Fruit fly (Drosophila melanogaster) whole organism, embryonic: ENCODE data around the gene Sema5c.

ENCODE experiments used
- Awh ChIP-seq: fragments of 200-800 bp; sonication (Bioruptor generic); IDR thresholded peaks from 2 replicates; pipeline ENCODE4, ENCODE4 v1.3.6; 2022; ENCODE audit warnings: missing biosample characterization, missing genetic modification characterization
- Bdp1 ChIP-seq: fragments of 200-800 bp; sonication (Bioruptor generic); optimal IDR thresholded peaks from 3 replicates; lab custom pipeline; 2016; ENCODE audit warnings: missing biosample characterization, missing genetic modification characterization
- CG10366 ChIP-seq: fragments of 200-800 bp; sonication (Bioruptor generic); IDR thresholded peaks from 2 replicates; pipeline ENCODE4 v1.3.6; 2022; ENCODE audit warnings: missing biosample characterization, missing genetic modification characterization
- CG11247 ChIP-seq: fragments of 200-800 bp; sonication (Bioruptor generic); IDR thresholded peaks from 2 replicates; pipeline ENCODE4 v1.3.6; 2022; ENCODE audit warnings: missing biosample characterization, missing genetic modification characterization
- CG12155 ChIP-seq: fragments of 200-800 bp; sonication (Bioruptor generic); optimal IDR thresholded peaks from 3 replicates; lab custom pipeline; 2016; ENCODE audit warnings: missing biosample characterization, missing genetic modification characterization
- CG12769 ChIP-seq: fragments of 200-800 bp; sonication (Bioruptor generic); optimal IDR thresholded peaks from 2 replicates; lab custom pipeline; 2019; ENCODE audit warnings: missing biosample characterization, mild to moderate bottlenecking, missing genetic modification characterization, moderate library complexity
- CG16779 ChIP-seq: fragments of 200-800 bp; sonication (Bioruptor generic); IDR thresholded peaks from 2 replicates; pipeline ENCODE4 v1.3.6; 2022; ENCODE audit warnings: missing biosample characterization, missing genetic modification characterization
- CG16813 ChIP-seq: fragments of 200-800 bp; sonication (Bioruptor generic); IDR thresholded peaks from 3 replicates; pipeline ENCODE4 v1.3.6; 2022; ENCODE audit warnings: missing biosample characterization, missing genetic modification characterization; ENCODE audit not compliant: partially characterized antibody
- CG17359 ChIP-seq: fragments of 200-800 bp; sonication (Bioruptor generic); optimal IDR thresholded peaks from 3 replicates; lab custom pipeline; 2018; ENCODE audit warnings: missing biosample characterization, mild to moderate bottlenecking, missing genetic modification characterization, moderate library complexity
- CG17829 ChIP-seq: fragments of 200-800 bp; optimal IDR thresholded peaks from 2 replicates; lab custom pipeline; 2019; ENCODE audit warnings: missing biosample characterization, mild to moderate bottlenecking, missing genetic modification characterization, moderate library complexity
- CG18011 ChIP-seq: fragments of 200-800 bp; sonication (Bioruptor generic); optimal IDR thresholded peaks from 2 replicates; lab custom pipeline; 2017; ENCODE audit warnings: missing biosample characterization, missing genetic modification characterization, mild to moderate bottlenecking, moderate library complexity, missing genotype
- CG30431 ChIP-seq: fragments of 200-800 bp; sonication (Bioruptor generic); optimal IDR thresholded peaks from 2 replicates; lab custom pipeline; 2017; ENCODE audit warnings: missing biosample characterization, missing genetic modification characterization
- CG32767 ChIP-seq: fragments of 200-800 bp; sonication (Bioruptor generic); IDR thresholded peaks from 2 replicates; pipeline ENCODE4 v1.3.6; 2022; ENCODE audit warnings: missing biosample characterization, missing genetic modification characterization
- CG3407 ChIP-seq: fragments of 200-800 bp; sonication (Bioruptor generic); optimal IDR thresholded peaks from 2 replicates; lab custom pipeline; 2018; ENCODE audit warnings: missing biosample characterization, mild to moderate bottlenecking, missing genetic modification characterization
- CG4360 ChIP-seq: fragments of 200-800 bp; sonication (Bioruptor generic); IDR thresholded peaks from 2 replicates; pipeline ENCODE4 v1.3.6; 2022; ENCODE audit warnings: missing biosample characterization, missing genetic modification characterization
- CG4730 ChIP-seq: fragments of 200-800 bp; sonication (Bioruptor generic); IDR thresholded peaks from 2 replicates; pipeline ENCODE4 v1.3.6; 2022; ENCODE audit warnings: missing biosample characterization, missing genetic modification characterization
- CG6272 ChIP-seq: fragments of 200-800 bp; sonication (Bioruptor generic); IDR thresholded peaks from 2 replicates; pipeline ENCODE4 v1.3.6; 2022; ENCODE audit warnings: missing biosample characterization, missing genetic modification characterization
- CG7928 ChIP-seq: fragments of 200-800 bp; sonication (Bioruptor generic); optimal IDR thresholded peaks from 2 replicates; lab custom pipeline; 2017; ENCODE audit warnings: missing biosample characterization, mild to moderate bottlenecking, missing genetic modification characterization
- CG8388 ChIP-seq: fragments of 200-800 bp; sonication (Bioruptor generic); optimal IDR thresholded peaks from 2 replicates; lab custom pipeline; 2019; ENCODE audit warnings: missing biosample characterization, mild to moderate bottlenecking, missing genetic modification characterization, moderate library complexity
- CG8478 ChIP-seq: fragments of >200 bp; optimal IDR thresholded peaks from 2 replicates; lab custom pipeline; 2018
- CG8765 ChIP-seq: fragments of 200-800 bp; sonication (Bioruptor generic); IDR thresholded peaks from 2 replicates; pipeline ENCODE4 v1.3.6; 2022; ENCODE audit warnings: missing biosample characterization, missing genetic modification characterization
- CG8944 ChIP-seq: fragments of 200-800 bp; sonication (Bioruptor generic); optimal IDR thresholded peaks from 3 replicates; lab custom pipeline; 2016; ENCODE audit warnings: missing biosample characterization, missing genetic modification characterization
- E2f2 ChIP-seq: fragments of 200-800 bp; sonication (Bioruptor generic); IDR thresholded peaks from 2 replicates; pipeline ENCODE4 v1.3.6; 2022; ENCODE audit warnings: missing biosample characterization, missing genetic modification characterization
- Fer1 ChIP-seq: fragments of 200-800 bp; sonication (Bioruptor generic); optimal IDR thresholded peaks from 2 replicates; lab custom pipeline; 2017; ENCODE audit warnings: missing biosample characterization, mild to moderate bottlenecking, missing genetic modification characterization
- GATAe ChIP-seq: fragments of 200-800 bp; sonication (Bioruptor generic); conservative IDR thresholded peaks from 2 replicates; pipeline ENCODE4 v1.3.6; 2022; ENCODE audit warnings: missing biosample characterization, missing genetic modification characterization
- Hmr ChIP-seq: fragments of 200-800 bp; sonication (Bioruptor generic); optimal IDR thresholded peaks from 3 replicates; lab custom pipeline; 2017; ENCODE audit warnings: mild to moderate bottlenecking, missing biosample characterization, missing genetic modification reagents, missing genetic modification characterization
- MBD-R2 ChIP-seq: fragments of 200-800 bp; sonication (Bioruptor generic); IDR thresholded peaks from 2 replicates; pipeline ENCODE4 v1.3.6; 2022; ENCODE audit warnings: missing biosample characterization, missing genetic modification characterization
- Sox100B ChIP-seq: fragments of 200-800 bp; sonication (Bioruptor generic); optimal IDR thresholded peaks from 3 replicates; lab custom pipeline; 2018; ENCODE audit warnings: missing biosample characterization, mild to moderate bottlenecking, missing genetic modification characterization
- ara ChIP-seq: fragments of 200-800 bp; sonication (Bioruptor generic); IDR thresholded peaks from 2 replicates; pipeline ENCODE4 v1.3.6; 2022; ENCODE audit warnings: missing biosample characterization, missing genetic modification characterization
- az2 ChIP-seq: fragments of 200-800 bp; sonication (Bioruptor generic); optimal IDR thresholded peaks from 3 replicates; lab custom pipeline; 2016; ENCODE audit warnings: missing biosample characterization, missing genetic modification characterization
- bcd ChIP-seq: fragments of 200-800 bp; sonication (Bioruptor generic); optimal IDR thresholded peaks from 2 replicates; lab custom pipeline; 2017; ENCODE audit warnings: missing biosample characterization, mild to moderate bottlenecking, missing genetic modification characterization
- crc ChIP-seq: fragments of 200-800 bp; sonication (Bioruptor generic); optimal IDR thresholded peaks from 2 replicates; lab custom pipeline; 2016; ENCODE audit warnings: missing biosample characterization, missing genetic modification characterization
- crol ChIP-seq: fragments of 200-800 bp; sonication (Bioruptor generic); IDR thresholded peaks from 2 replicates; pipeline ENCODE4 v1.3.6; 2022; ENCODE audit warnings: missing biosample characterization, missing genetic modification characterization
- crp ChIP-seq, 2 experiments: fragments of 200-800 bp; sonication (Bioruptor generic); optimal IDR thresholded peaks; 2 replicates in 1 of 2; 3 replicates in 1 of 2; lab custom pipeline; 2017; ENCODE audit warnings: missing biosample characterization in 2 of 2, missing genetic modification characterization in 2 of 2, mild to moderate bottlenecking in 1 of 2, moderate library complexity in 1 of 2
- dmrt99B ChIP-seq: fragments of 200-800 bp; sonication (Bioruptor generic); optimal IDR thresholded peaks from 2 replicates; lab custom pipeline; 2018; ENCODE audit warnings: missing biosample characterization, mild to moderate bottlenecking, missing genetic modification characterization, moderate library complexity
- fd3F ChIP-seq: fragments of 200-800 bp; sonication (Bioruptor generic); optimal IDR thresholded peaks from 2 replicates; lab custom pipeline; 2018; ENCODE audit warnings: missing biosample characterization, mild to moderate bottlenecking, missing genetic modification characterization, moderate library complexity
- ham ChIP-seq: fragments of 200-800 bp; sonication (Bioruptor generic); IDR thresholded peaks from 2 replicates; pipeline ENCODE4 v1.3.6; 2022; ENCODE audit warnings: missing biosample characterization, missing genetic modification characterization
- kay ChIP-seq: fragments of 200-800 bp; sonication (Bioruptor generic); optimal IDR thresholded peaks from 2 replicates; lab custom pipeline; 2016; ENCODE audit warnings: missing biosample characterization, missing genetic modification characterization
- ken ChIP-seq: fragments of 200-800 bp; sonication (Bioruptor generic); IDR thresholded peaks from 3 replicates; pipeline ENCODE4 v1.3.6; 2022; ENCODE audit warnings: missing biosample characterization, missing genetic modification characterization
- kni ChIP-seq: fragments of 200-800 bp; sonication (Bioruptor generic); optimal IDR thresholded peaks from 3 replicates; lab custom pipeline; 2017; ENCODE audit warnings: mild to moderate bottlenecking, missing biosample characterization, missing genetic modification reagents, missing genetic modification characterization
- mam ChIP-seq: fragments of 200-800 bp; sonication (Bioruptor generic); optimal IDR thresholded peaks from 3 replicates; lab custom pipeline; 2016; ENCODE audit warnings: missing biosample characterization, missing genetic modification characterization
- nau ChIP-seq: fragments of 200-800 bp; sonication (Bioruptor generic); optimal IDR thresholded peaks from 3 replicates; lab custom pipeline; 2017; ENCODE audit warnings: missing biosample characterization, mild to moderate bottlenecking, missing genetic modification characterization, missing genetic modification reagents
- nom ChIP-seq: fragments of 200-800 bp; sonication (Bioruptor generic); optimal IDR thresholded peaks from 2 replicates; lab custom pipeline; 2017; ENCODE audit warnings: missing biosample characterization, missing genetic modification characterization, mild to moderate bottlenecking, moderate library complexity, missing genetic modification reagents
- sd ChIP-seq: fragments of 200-800 bp; sonication (Bioruptor generic); optimal IDR thresholded peaks from 3 replicates; lab custom pipeline; 2018; ENCODE audit warnings: missing biosample characterization, mild to moderate bottlenecking, missing genetic modification characterization, moderate library complexity
- shn ChIP-seq: fragments of 200-800 bp; sonication (Bioruptor generic); optimal IDR thresholded peaks from 3 replicates; lab custom pipeline; 2016; ENCODE audit warnings: missing biosample characterization, missing genetic modification characterization
- slou ChIP-seq: fragments of 200-800 bp; sonication (Bioruptor generic); optimal IDR thresholded peaks from 3 replicates; lab custom pipeline; 2016; ENCODE audit warnings: missing biosample characterization, missing genetic modification characterization
- ssp ChIP-seq: fragments of 200-800 bp; sonication (Bioruptor generic); IDR thresholded peaks from 2 replicates; pipeline ENCODE4 v1.3.6; 2022; ENCODE audit warnings: missing biosample characterization, missing genetic modification characterization
- stc ChIP-seq: fragments of 200-800 bp; sonication (Bioruptor generic); IDR thresholded peaks from 2 replicates; pipeline ENCODE4 v1.3.6; 2022; ENCODE audit warnings: missing biosample characterization, missing genetic modification characterization
- twi ChIP-seq: fragments of 200-800 bp; optimal IDR thresholded peaks from 2 replicates; lab custom pipeline; 2019; ENCODE audit warnings: missing biosample characterization, mild to moderate bottlenecking, missing genetic modification characterization, moderate library complexity
- wdn ChIP-seq: fragments of 200-800 bp; sonication (Bioruptor generic); IDR thresholded peaks from 2 replicates; pipeline ENCODE4 v1.3.6; 2022; ENCODE audit warnings: missing biosample characterization, missing genetic modification characterization
- wor ChIP-seq: fragments of 200-800 bp; sonication (Bioruptor generic); IDR thresholded peaks from 2 replicates; pipeline ENCODE4 v1.3.6; 2022; ENCODE audit warnings: missing biosample characterization, missing genetic modification characterization
- zen ChIP-seq: fragments of 200-800 bp; sonication (Bioruptor generic); optimal IDR thresholded peaks from 3 replicates; lab custom pipeline; 2018; ENCODE audit warnings: missing biosample characterization, mild to moderate bottlenecking, missing genetic modification characterization, moderate library complexity

The Sema5c gene

DNA sequence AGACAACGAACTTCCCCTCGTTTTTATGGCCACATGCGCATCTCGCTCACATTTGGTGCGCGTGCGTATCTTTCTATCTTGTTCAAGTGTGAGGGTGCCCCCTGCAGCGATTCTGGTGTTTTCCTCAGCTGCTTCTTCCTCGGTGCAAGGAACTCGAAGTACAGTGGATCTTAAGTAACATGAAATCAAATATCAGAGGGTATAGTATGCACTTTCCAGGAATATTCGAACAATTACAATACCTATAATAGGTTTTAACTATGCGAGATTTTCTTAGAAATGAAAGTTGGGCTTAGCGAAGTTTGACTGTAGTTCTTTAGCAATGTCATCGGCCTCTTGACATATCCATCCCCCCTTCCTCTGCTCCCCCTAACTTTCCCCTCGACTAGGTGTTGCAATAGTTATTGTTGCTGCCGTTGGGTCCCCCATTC is 18.8 kb downstream of the Sema5c start (continued):
- TF ChIP-seq bcd (peak; percentile 0), nom (GFP tag; lab: Kevin White, UChicago) (peak; percentile 14), CG12155 (GFP tag; lab: Kevin White, UChicago) (no peak), fd3F (no peak), CG10366 (GFP tag; lab: Robert Waterston, UW) (peak; percentile 33; the same call in 1 of the 2 replicates), shn (GFP tag; lab: Kevin White, UChicago) (no peak), Hmr (GFP tag; lab: Kevin White, UChicago) (no peak), Sox100B (GFP tag; lab: Kevin White, UChicago) (no peak), CG11247 (GFP tag; lab: Robert Waterston, UW) (peak; percentile 53; the same call in 1 of the 2 replicates), Fer1 (GFP tag; lab: Kevin White, UChicago) (no peak), CG18011 (GFP tag; lab: Kevin White, UChicago) (no peak), mam (GFP tag; lab: Kevin White, UChicago) (no peak), CG16813 (GFP tag; lab: Robert Waterston, UW) (no peak), CG17829 (tag; lab: Kevin White, UChicago) (peak; percentile 74), CG8388 (GFP tag; lab: Kevin White, UChicago) (peak; percentile 61), CG17359 (tag; lab: Kevin White, UChicago) (peak; percentile 14), CG12769 (tag; lab: Kevin White, UChicago) (no peak), CG6272 (GFP tag; lab: Robert Waterston, UW) (no peak), ken (GFP tag; lab: Robert Waterston, UW) (peak; percentile 36; the same call in 1 of the 3 replicates), kay (GFP tag; lab: Kevin White, UChicago) (no peak), twi (tag; lab: Kevin White, UChicago) (peak; percentile 70), CG8478 (no peak), zen (tag; lab: Kevin White, UChicago) (peak; percentile 61), MBD-R2 (GFP tag; lab: Robert Waterston, UW) (no peak), E2f2 (no peak; the same call in 1 of the 2 replicates), CG30431 (peak; percentile 27), nau (GFP tag; lab: Kevin White, UChicago) (no peak), ham (GFP tag; lab: Robert Waterston, UW) (no peak), CG3407 (GFP tag; lab: Kevin White, UChicago) (peak; percentile 47), sd (tag; lab: Kevin White, UChicago) (no peak), CG4360 (peak; percentile 63; the same call in 1 of the 2 replicates), ssp (GFP tag; lab: Robert Waterston, UW) (peak; percentile 78), CG8765 (peak; percentile 92), GATAe (GFP tag; lab: Robert Waterston, UW) (no peak), Bdp1 (no peak), CG32767 (GFP tag; lab: Robert Waterston, UW) (0 out of 2 replicates have a peak, but pooled peaks have one; percentile 10), crp (GFP tag; optimal IDR thresholded peaks at IDR 0.05; lab: Kevin White, UChicago) (no peak), dmrt99B (tag; lab: Kevin White, UChicago) (peak; percentile 22), kni (GFP tag; lab: Kevin White, UChicago) (peak; percentile 17), Awh (GFP tag; lab: Robert Waterston, UW) (peak; percentile 68), stc (peak; percentile 32; the same call in 1 of the 2 replicates), crc (GFP tag; lab: Kevin White, UChicago) (no peak), CG16779 (GFP tag; lab: Robert Waterston, UW) (no peak), CG7928 (no peak), CG4730 (GFP tag; lab: Robert Waterston, UW) (peak; percentile 38; the same call in 1 of the 2 replicates), wor (no peak), slou (GFP tag; lab: Kevin White, UChicago) (no peak), CG8944 (GFP tag; lab: Kevin White, UChicago) (peak; percentile 5), ara (GFP tag; lab: Robert Waterston, UW) (peak; percentile 91), wdn (no peak), az2 (GFP tag; lab: Kevin White, UChicago) (peak; percentile 28), crol (GFP tag; lab: Robert Waterston, UW) (peak; percentile 55)
